Worm (Caenorhabditis elegans) whole organism, young adult: ENCODE measurements around the gene mdmh-35.

ENCODE experiments used
- F52B5.7 ChIP-seq: sonication (generic microtip); optimal IDR thresholded peaks from 2 replicates; lab custom pipeline; 2016; ENCODE audit warnings: mild to moderate bottlenecking, missing genetic modification characterization, missing compliant biosample characterization
- cebp-1 ChIP-seq, 2 experiments: fragments of 200-800 bp in 1 of 2; sonication (Bioruptor generic) in 1 of 2; sonication (generic microtip) in 1 of 2; IDR thresholded peaks in 1 of 2; optimal IDR thresholded peaks in 1 of 2; 2 replicates each; pipeline versions ENCODE4 v1.3.6 to Lab custom; 2017 to 2022; ENCODE audit warnings: missing compliant biosample characterization in 2 of 2, missing genetic modification characterization in 2 of 2, mild to moderate bottlenecking in 1 of 2, missing genetic modification reagents in 1 of 2, moderate library complexity in 1 of 2
- snpc-1.1 ChIP-seq: sonication (generic microtip); optimal IDR thresholded peaks from 2 replicates; lab custom pipeline; 2017; ENCODE audit warnings: missing genetic modification characterization, mild to moderate bottlenecking, missing compliant biosample characterization, antibody characterized with exemption, moderate library complexity, missing genotype, missing genetic modification reagents; ENCODE audit not compliant: insufficient read depth
- tbp1 ChIP-seq: fragments of 200-800 bp; sonication (Bioruptor generic); optimal IDR thresholded peaks from 2 replicates; lab custom pipeline; 2018; ENCODE audit warnings: mild to moderate bottlenecking, missing genetic modification characterization, missing compliant biosample characterization

DNA sequence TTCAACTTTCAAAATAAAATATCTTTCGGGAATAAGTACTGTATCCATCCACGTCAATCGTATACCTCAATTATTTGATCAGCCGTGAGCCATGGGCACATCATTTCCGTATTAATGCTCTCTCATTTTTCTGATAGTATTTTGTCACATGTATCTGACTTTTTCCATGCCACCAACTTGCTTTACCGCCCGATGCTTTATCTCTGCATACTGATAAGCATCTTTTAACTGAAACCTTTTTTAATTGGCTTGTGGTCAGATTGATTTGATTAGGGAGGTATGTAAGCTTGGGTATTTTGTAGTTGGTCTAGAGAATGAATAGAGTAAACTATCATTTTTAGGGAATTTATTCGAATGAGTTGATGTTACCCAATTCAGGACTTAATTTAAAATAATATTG, 33.8 kb upstream of the mdmh-35 start:
- no peak for TF ChIP-seq tbp1
- TF ChIP-seq F52B5.7 (tag; lab: Kevin White, UChicago), result no peak
- TF ChIP-seq cebp-1 (GFP tag; IDR thresholded peaks at IDR 0.05; lab: Robert Waterston, UW), result no peak
- TF ChIP-seq cebp-1 (tag; optimal IDR thresholded peaks at IDR 0.05; lab: Kevin White, UChicago), result no peak
- no peak for TF ChIP-seq snpc-1.1 (tag; lab: Kevin White, UChicago)
